Fruit fly (Drosophila melanogaster): Measurements from ENCODE around the gene CG15282.

DNA sequence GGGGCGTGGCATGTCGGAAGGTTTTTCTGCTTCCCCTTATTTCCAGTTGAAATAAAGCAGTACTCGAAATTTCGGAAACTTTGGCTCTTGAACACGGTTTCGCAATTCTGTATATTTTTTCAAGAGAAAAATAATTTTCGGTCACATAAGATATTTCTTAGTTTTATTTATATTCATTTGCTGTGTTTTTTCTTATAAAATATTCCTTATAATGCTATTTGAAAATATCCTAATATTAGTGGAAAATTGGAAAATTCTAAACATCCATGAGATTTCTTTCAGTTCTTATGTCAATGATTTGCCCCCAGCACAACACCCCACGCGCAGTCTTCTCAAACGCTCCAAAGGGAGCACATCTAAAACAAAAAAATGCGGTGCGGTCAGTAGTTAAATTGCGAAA, 48.2 kb downstream of the CG15282 start, which contains the start of gene CG4691:
- no peak for TF ChIP-seq Hr96 (GFP tag; optimal IDR thresholded peaks at IDR 0.05)
- no peak for TF ChIP-seq CG12768 (GFP tag; optimal IDR thresholded peaks at IDR 0.05)
- no peak for TF ChIP-seq CG14711 (tag; optimal IDR thresholded peaks at IDR 0.05)
- TF ChIP-seq CG5204 (GFP tag; optimal IDR thresholded peaks at IDR 0.05), result no peak
- TF ChIP-seq bab1 (GFP tag; optimal IDR thresholded peaks at IDR 0.05), result no peak
- no peak for TF ChIP-seq CG7045 (GFP tag; optimal IDR thresholded peaks at IDR 0.05)
- TF ChIP-seq ovo (GFP tag; optimal IDR thresholded peaks at IDR 0.05), result no peak
- no peak for TF ChIP-seq cic (GFP tag; optimal IDR thresholded peaks at IDR 0.05)
- TF ChIP-seq kay (GFP tag; ENCODE audit: borderline replicate concordance), result no peak
